Fruit fly (Drosophila melanogaster) whole organism, embryonic: ENCODE measurements around the gene Fmr1.

Source experiments
- Bteb2 ChIP-seq: fragments of 200-800 bp; sonication (Bioruptor generic); optimal IDR thresholded peaks from 2 replicates; lab custom pipeline; 2016; ENCODE audit warnings: missing biosample characterization, missing genetic modification characterization
- CG10462 ChIP-seq: fragments of 200-800 bp; sonication (Bioruptor generic); optimal IDR thresholded peaks from 2 replicates; lab custom pipeline; 2016; ENCODE audit warnings: missing biosample characterization, missing genetic modification characterization
- CG10979 ChIP-seq: fragments of 200-800 bp; sonication (Bioruptor generic); optimal IDR thresholded peaks from 2 replicates; lab custom pipeline; 2018; ENCODE audit warnings: missing biosample characterization, mild to moderate bottlenecking, missing genetic modification characterization, moderate library complexity
- CG1603 ChIP-seq: fragments of 200-800 bp; sonication (Bioruptor generic); optimal IDR thresholded peaks from 2 replicates; lab custom pipeline; 2019; ENCODE audit warnings: missing biosample characterization, mild to moderate bottlenecking, missing genetic modification characterization, moderate library complexity
- CG1647 ChIP-seq: fragments of 200-800 bp; sonication (Bioruptor generic); optimal IDR thresholded peaks from 3 replicates; lab custom pipeline; 2016; ENCODE audit warnings: missing biosample characterization, missing genetic modification characterization
- CG17385 ChIP-seq: fragments of 200-800 bp; sonication (Bioruptor generic); optimal IDR thresholded peaks from 3 replicates; lab custom pipeline; 2018; ENCODE audit warnings: missing biosample characterization, mild to moderate bottlenecking, missing genetic modification characterization
- CG17568 ChIP-seq: fragments of 200-800 bp; sonication (Bioruptor generic); optimal IDR thresholded peaks from 2 replicates; lab custom pipeline; 2018; ENCODE audit warnings: missing biosample characterization, mild to moderate bottlenecking, missing genetic modification characterization, moderate library complexity
- CG18011 ChIP-seq: fragments of 200-800 bp; sonication (Bioruptor generic); optimal IDR thresholded peaks from 2 replicates; lab custom pipeline; 2017; ENCODE audit warnings: missing biosample characterization, missing genetic modification characterization, mild to moderate bottlenecking, moderate library complexity, missing genotype
- CG3281 ChIP-seq: fragments of 200-800 bp; sonication (Bioruptor generic); optimal IDR thresholded peaks from 3 replicates; lab custom pipeline; 2017; ENCODE audit warnings: missing biosample characterization, mild to moderate bottlenecking, missing genetic modification characterization
- CG3726 ChIP-seq: fragments of 200-800 bp; sonication (Bioruptor generic); IDR thresholded peaks from 3 replicates; pipeline ENCODE4, ENCODE4 v1.3.6; 2022; ENCODE audit warnings: missing biosample characterization, missing genetic modification characterization
- CG42726 ChIP-seq: fragments of 200-800 bp; sonication (Bioruptor generic); IDR thresholded peaks from 2 replicates; pipeline ENCODE4 v1.3.6; 2022; ENCODE audit warnings: missing biosample characterization, missing genetic modification characterization; ENCODE audit not compliant: partially characterized antibody
- CG4360 ChIP-seq: fragments of 200-800 bp; sonication (Bioruptor generic); IDR thresholded peaks from 2 replicates; pipeline ENCODE4 v1.3.6; 2022; ENCODE audit warnings: missing biosample characterization, missing genetic modification characterization
- CG6791 ChIP-seq: fragments of 200-800 bp; sonication (Bioruptor generic); IDR thresholded peaks from 3 replicates; pipeline ENCODE4 v1.3.6; 2022; ENCODE audit warnings: missing biosample characterization, missing genetic modification characterization; ENCODE audit not compliant: partially characterized antibody
- CG7357 ChIP-seq: fragments of 200-800 bp; sonication (Bioruptor generic); IDR thresholded peaks from 3 replicates; pipeline ENCODE4 v1.3.6; 2022; ENCODE audit warnings: missing biosample characterization, missing genetic modification characterization
- CG7372 ChIP-seq: fragments of 200-800 bp; sonication (Bioruptor generic); IDR thresholded peaks from 2 replicates; pipeline ENCODE4 v1.3.6; 2022; ENCODE audit warnings: missing biosample characterization, missing genetic modification characterization
- CG7839 ChIP-seq: fragments of 200-800 bp; sonication (Bioruptor generic); optimal IDR thresholded peaks from 3 replicates; lab custom pipeline; 2018; ENCODE audit warnings: missing biosample characterization, mild to moderate bottlenecking, missing genetic modification characterization, moderate library complexity
- CG7987 ChIP-seq: fragments of 200-800 bp; sonication (Bioruptor generic); optimal IDR thresholded peaks from 2 replicates; lab custom pipeline; 2018; ENCODE audit warnings: missing biosample characterization, mild to moderate bottlenecking, missing genetic modification characterization, moderate library complexity
- CG8281 ChIP-seq: fragments of 200-800 bp; sonication (Bioruptor generic); optimal IDR thresholded peaks from 2 replicates; lab custom pipeline; 2018; ENCODE audit warnings: missing biosample characterization, mild to moderate bottlenecking, missing genetic modification characterization, moderate library complexity
- CG9817 ChIP-seq: fragments of 200-800 bp; sonication (Bioruptor generic); optimal IDR thresholded peaks from 2 replicates; lab custom pipeline; 2018; ENCODE audit warnings: missing biosample characterization, mild to moderate bottlenecking, missing genetic modification characterization, moderate library complexity
- CHES-1-like ChIP-seq: fragments of 200-800 bp; sonication (Bioruptor generic); optimal IDR thresholded peaks from 2 replicates; lab custom pipeline; 2016; ENCODE audit warnings: missing biosample characterization, missing genetic modification characterization
- Camta ChIP-seq: fragments of 200-800 bp; sonication (Bioruptor generic); optimal IDR thresholded peaks from 2 replicates; lab custom pipeline; 2016; ENCODE audit warnings: missing biosample characterization, missing genetic modification characterization
- CrebB ChIP-seq: fragments of 200-800 bp; sonication (Bioruptor generic); optimal IDR thresholded peaks from 3 replicates; lab custom pipeline; 2018; ENCODE audit warnings: missing biosample characterization, mild to moderate bottlenecking, missing genetic modification characterization
- D ChIP-seq, 2 experiments: fragments of 200-800 bp in 1 of 2; fragments of >200 bp in 1 of 2; sonication (Bioruptor generic) in 1 of 2; optimal IDR thresholded peaks; 2 replicates in 1 of 2; 3 replicates in 1 of 2; lab custom pipeline; 2017; ENCODE audit warnings: mild to moderate bottlenecking in 1 of 2, missing biosample characterization in 1 of 2, missing genetic modification characterization in 1 of 2, missing genetic modification reagents in 1 of 2
- Dll ChIP-seq: fragments of 200-800 bp; sonication (Bioruptor generic); IDR thresholded peaks from 4 replicates; pipeline ENCODE4 v1.3.6; 2022; ENCODE audit warnings: missing biosample characterization, missing genetic modification characterization; ENCODE audit not compliant: partially characterized antibody
- Fer1 ChIP-seq: fragments of 200-800 bp; sonication (Bioruptor generic); optimal IDR thresholded peaks from 2 replicates; lab custom pipeline; 2017; ENCODE audit warnings: missing biosample characterization, mild to moderate bottlenecking, missing genetic modification characterization
- H2.0 ChIP-seq: fragments of 200-800 bp; sonication (Bioruptor generic); IDR thresholded peaks from 2 replicates; pipeline ENCODE4 v1.3.6; 2022; ENCODE audit warnings: missing biosample characterization, missing genetic modification characterization
- Hmx ChIP-seq: fragments of 200-800 bp; sonication (Bioruptor generic); optimal IDR thresholded peaks from 2 replicates; lab custom pipeline; 2016; ENCODE audit warnings: missing biosample characterization, missing genetic modification characterization
- Max ChIP-seq: fragments of 200-800 bp; sonication (Bioruptor generic); optimal IDR thresholded peaks from 2 replicates; lab custom pipeline; 2016; ENCODE audit warnings: missing biosample characterization, mild to moderate bottlenecking, missing genetic modification characterization
- Mrtf ChIP-seq: fragments of 200-800 bp; sonication (Bioruptor generic); IDR thresholded peaks from 3 replicates; pipeline ENCODE4 v1.3.6; 2022; ENCODE audit warnings: missing biosample characterization, missing genetic modification characterization
- NC2α ChIP-seq: fragments of 200-800 bp; sonication (Bioruptor generic); optimal IDR thresholded peaks from 2 replicates; lab custom pipeline; 2016; ENCODE audit warnings: missing biosample characterization, missing genetic modification characterization
- Nf-YB ChIP-seq: fragments of 200-800 bp; sonication (Bioruptor generic); optimal IDR thresholded peaks from 3 replicates; lab custom pipeline; 2019; ENCODE audit warnings: missing biosample characterization, mild to moderate bottlenecking, missing genetic modification characterization, moderate library complexity
- Vsx1 ChIP-seq: fragments of 200-800 bp; sonication (Bioruptor generic); optimal IDR thresholded peaks from 2 replicates; lab custom pipeline; 2017; ENCODE audit warnings: missing biosample characterization, mild to moderate bottlenecking, missing genetic modification characterization, missing genetic modification reagents
- br ChIP-seq: fragments of >200 bp; optimal IDR thresholded peaks from 2 replicates; lab custom pipeline; 2017
- chm ChIP-seq: fragments of 200-800 bp; sonication (Bioruptor generic); IDR thresholded peaks from 2 replicates; pipeline ENCODE4 v1.3.6; 2022; ENCODE audit warnings: missing biosample characterization, missing genetic modification characterization
- crol ChIP-seq: fragments of 200-800 bp; sonication (Bioruptor generic); IDR thresholded peaks from 2 replicates; pipeline ENCODE4 v1.3.6; 2022; ENCODE audit warnings: missing biosample characterization, missing genetic modification characterization
- dimm ChIP-seq: fragments of 200-800 bp; sonication (Bioruptor generic); IDR thresholded peaks from 2 replicates; pipeline ENCODE4 v1.3.6; 2022; ENCODE audit warnings: missing biosample characterization, missing genetic modification characterization
- ftz-f1 ChIP-seq: fragments of 200-800 bp; sonication (Bioruptor generic); optimal IDR thresholded peaks from 2 replicates; lab custom pipeline; 2016; ENCODE audit warnings: missing biosample characterization, missing genetic modification characterization
- gcm2 ChIP-seq: fragments of 200-800 bp; sonication (Bioruptor generic); optimal IDR thresholded peaks from 2 replicates; lab custom pipeline; 2016; ENCODE audit warnings: missing biosample characterization, missing genetic modification characterization
- grau ChIP-seq: fragments of 200-800 bp; optimal IDR thresholded peaks from 3 replicates; lab custom pipeline; 2019; ENCODE audit warnings: missing biosample characterization, mild to moderate bottlenecking, missing genetic modification characterization, moderate library complexity
- gsb ChIP-seq: fragments of 200-800 bp; sonication (Bioruptor generic); IDR thresholded peaks from 2 replicates; pipeline ENCODE4 v1.3.6; 2022; ENCODE audit warnings: missing biosample characterization, missing genetic modification characterization
- inv ChIP-seq: fragments of 200-800 bp; sonication (Bioruptor generic); IDR thresholded peaks from 2 replicates; pipeline ENCODE4 v1.3.6; 2022; ENCODE audit warnings: missing biosample characterization, missing genetic modification characterization; ENCODE audit not compliant: partially characterized antibody
- kah ChIP-seq: fragments of 200-800 bp; sonication (Bioruptor generic); optimal IDR thresholded peaks from 2 replicates; lab custom pipeline; 2018; ENCODE audit warnings: missing biosample characterization, mild to moderate bottlenecking, missing genetic modification characterization
- lbe ChIP-seq: fragments of 200-800 bp; sonication (Bioruptor generic); optimal IDR thresholded peaks from 2 replicates; lab custom pipeline; 2016; ENCODE audit warnings: missing biosample characterization, mild to moderate bottlenecking, missing genetic modification characterization
- onecut ChIP-seq: fragments of 200-800 bp; sonication (Bioruptor generic); IDR thresholded peaks from 2 replicates; pipeline ENCODE4 v1.3.6; 2022; ENCODE audit warnings: missing biosample characterization, missing genetic modification characterization
- pnt ChIP-seq: fragments of 200-800 bp; sonication (Bioruptor generic); optimal IDR thresholded peaks from 3 replicates; lab custom pipeline; 2016; ENCODE audit warnings: missing biosample characterization, missing genetic modification characterization
- schlank ChIP-seq: fragments of 200-800 bp; sonication (Bioruptor generic); optimal IDR thresholded peaks from 2 replicates; lab custom pipeline; 2018; ENCODE audit warnings: missing biosample characterization, mild to moderate bottlenecking, missing genetic modification characterization
- sug ChIP-seq: fragments of 200-800 bp; optimal IDR thresholded peaks from 2 replicates; lab custom pipeline; 2019; ENCODE audit warnings: missing biosample characterization, mild to moderate bottlenecking, missing genetic modification characterization, moderate library complexity
- tin ChIP-seq: fragments of 200-800 bp; sonication (Bioruptor generic); optimal IDR thresholded peaks from 3 replicates; lab custom pipeline; 2016; ENCODE audit warnings: missing biosample characterization, missing genetic modification characterization
- twi ChIP-seq: fragments of 200-800 bp; optimal IDR thresholded peaks from 2 replicates; lab custom pipeline; 2019; ENCODE audit warnings: missing biosample characterization, mild to moderate bottlenecking, missing genetic modification characterization, moderate library complexity
- zen ChIP-seq: fragments of 200-800 bp; sonication (Bioruptor generic); optimal IDR thresholded peaks from 3 replicates; lab custom pipeline; 2018; ENCODE audit warnings: missing biosample characterization, mild to moderate bottlenecking, missing genetic modification characterization, moderate library complexity
- zen2 ChIP-seq: fragments of 200-800 bp; sonication (Bioruptor generic); IDR thresholded peaks from 3 replicates; pipeline ENCODE4 v1.3.6; 2022; ENCODE audit warnings: missing biosample characterization, missing genetic modification characterization; ENCODE audit not compliant: partially characterized antibody

Fmr1 gene

DNA sequence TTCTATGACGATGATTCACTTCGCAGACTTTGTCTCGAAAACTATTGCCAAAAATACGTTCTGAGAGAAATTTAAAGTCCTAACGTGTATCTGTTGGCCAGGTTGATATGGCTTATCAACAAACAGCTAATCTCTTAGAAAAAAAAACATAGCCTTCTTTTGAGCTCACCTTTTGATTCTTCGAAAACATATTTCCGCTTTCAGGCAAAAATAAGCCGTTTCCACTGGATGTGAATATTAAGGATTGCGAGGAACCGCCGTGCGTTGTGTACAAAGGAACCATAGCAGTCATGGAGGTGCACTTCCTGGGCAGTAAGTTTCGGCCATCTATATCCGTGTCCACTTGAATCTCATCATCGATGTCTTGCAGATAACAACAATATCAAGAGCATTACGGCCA lies 56.4 kb downstream of the Fmr1 start (continued):
- TF ChIP-seq CG6791 (GFP tag; lab: Robert Waterston, UW) (no peak), zen (tag; lab: Kevin White, UChicago) (peak; percentile 17), NC2α (GFP tag; lab: Kevin White, UChicago) (no peak), ftz-f1 (GFP tag; lab: Kevin White, UChicago) (no peak), CG17568 (GFP tag; lab: Kevin White, UChicago) (no peak), CG1603 (tag; lab: Kevin White, UChicago) (peak; percentile 34), H2.0 (GFP tag; lab: Robert Waterston, UW) (no peak), Mrtf (GFP tag; lab: Robert Waterston, UW) (no peak), gcm2 (GFP tag; lab: Kevin White, UChicago) (no peak), Bteb2 (GFP tag; lab: Kevin White, UChicago) (no peak), CG4360 (GFP tag; lab: Robert Waterston, UW) (no peak), CG7839 (tag; lab: Kevin White, UChicago) (peak; percentile 21), D (optimal IDR thresholded peaks at IDR 0.05; lab: Kevin White, UChicago) (no peak), D (GFP tag; optimal IDR thresholded peaks at IDR 0.05; lab: Kevin White, UChicago) (no peak), inv (GFP tag; lab: Robert Waterston, UW) (no peak), CG42726 (GFP tag; lab: Robert Waterston, UW) (no peak), CG7357 (GFP tag; lab: Robert Waterston, UW) (peak; percentile 51; the same call in 2 of the 3 replicates), Vsx1 (peak; percentile 53), CrebB (no peak), Max (GFP tag; lab: Kevin White, UChicago) (no peak), Dll (GFP tag; lab: Robert Waterston, UW) (no peak), chm (peak; percentile 20; the same call in 1 of the 2 replicates), dimm (no peak), CG3726 (GFP tag; lab: Robert Waterston, UW) (no peak), CG7987 (peak; percentile 0), lbe (GFP tag; lab: Kevin White, UChicago) (no peak), br (lab: Kevin White, UChicago) (no peak), CG18011 (GFP tag; lab: Kevin White, UChicago) (no peak), pnt (no peak), Fer1 (GFP tag; lab: Kevin White, UChicago) (peak; percentile 26), onecut (GFP tag; lab: Robert Waterston, UW) (no peak), CG8281 (tag; lab: Kevin White, UChicago) (no peak), grau (tag; lab: Kevin White, UChicago) (no peak), tin (GFP tag; lab: Kevin White, UChicago) (no peak), schlank (no peak), twi (no peak), CG9817 (tag; lab: Kevin White, UChicago) (no peak), CG10979 (tag; lab: Kevin White, UChicago) (no peak), zen2 (GFP tag; lab: Robert Waterston, UW) (no peak), CG3281 (peak; percentile 43), crol (no peak), CG17385 (GFP tag; lab: Kevin White, UChicago) (peak; percentile 18), kah (GFP tag; lab: Kevin White, UChicago) (no peak), gsb (GFP tag; lab: Robert Waterston, UW) (no peak), CG10462 (no peak), sug (tag; lab: Kevin White, UChicago) (no peak), Nf-YB (GFP tag; lab: Kevin White, UChicago) (no peak), Hmx (GFP tag; lab: Kevin White, UChicago) (no peak), Camta (no peak), CG1647 (no peak), CHES-1-like (GFP tag; lab: Kevin White, UChicago) (no peak), CG7372 (GFP tag; lab: Robert Waterston, UW) (no peak)
